Worm (Caenorhabditis elegans): ENCODE results near the gene pudl-2.

DNA sequence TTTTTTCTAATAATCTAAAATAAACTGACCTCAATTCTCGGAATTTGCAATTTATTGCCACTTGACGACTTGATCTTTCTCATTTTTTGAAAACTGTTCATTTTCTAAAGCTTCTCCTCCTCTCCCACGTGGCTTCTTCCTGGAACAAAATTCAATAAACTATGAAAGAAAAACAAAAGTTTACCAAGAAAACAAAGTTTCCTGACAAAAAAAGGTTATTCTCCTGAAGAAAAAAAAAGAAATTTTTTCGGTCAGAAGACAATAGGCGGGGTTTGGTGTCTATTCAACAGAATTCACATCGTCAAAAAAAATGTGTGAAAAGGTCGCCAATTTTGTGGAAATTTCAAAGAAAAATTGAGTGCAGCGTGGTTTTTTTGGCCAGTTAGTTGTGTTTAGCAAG lies 30.1 kb downstream of the pudl-2 start, which contains the start of gene Y54G2A.16:
- TF ChIP-seq F49E8.2 (tag; optimal IDR thresholded peaks at IDR 0.05; ENCODE audit: insufficient read depth) (no peak), die-1 (tag; optimal IDR thresholded peaks at IDR 0.05) (no peak), nfya-1 (tag; optimal IDR thresholded peaks at IDR 0.05; ENCODE audit: borderline replicate concordance, insufficient read depth) (no peak), aptf-2 (GFP tag; conservative IDR thresholded peaks at IDR 0.05) (no peak), rec-8 (tag; optimal IDR thresholded peaks at IDR 0.05) (no peak), hsf-1 (GFP tag; IDR thresholded peaks at IDR 0.05) (no peak), dpff-1 (tag; optimal IDR thresholded peaks at IDR 0.05) (no peak), mxl-1 (tag; optimal IDR thresholded peaks at IDR 0.05) (no peak), repo-1 (tag; optimal IDR thresholded peaks at IDR 0.05) (no peak), lin-35 (GFP tag; optimal IDR thresholded peaks at IDR 0.05) (no peak), C17E4.6 (GFP tag; IDR thresholded peaks at IDR 0.05) (no peak), rcor-1 (GFP tag; IDR thresholded peaks at IDR 0.05) (no peak), tbp1 (GFP tag; optimal IDR thresholded peaks at IDR 0.05) (no peak), unc-62 (GFP tag; optimal IDR thresholded peaks at IDR 0.05) (no peak)

All from whole organism, young adult.